Worm (Caenorhabditis elegans) whole organism, late embryonic: ENCODE measurements around the gene snt-7.

Experiments
- ama-1 ChIP-seq: fragments of 150-350 bp; optimal IDR thresholded peaks from 2 replicates; lab custom pipeline; 2014
- ceh-9 ChIP-seq: sonication (generic microtip); optimal IDR thresholded peaks from 2 replicates; lab custom pipeline; 2016; ENCODE audit warnings: mild to moderate bottlenecking, missing genetic modification characterization, inconsistent platforms, missing compliant biosample characterization
- fkh-10 ChIP-seq: fragments of 150-350 bp; optimal IDR thresholded peaks from 2 replicates; lab custom pipeline; 2014; ENCODE audit warnings: missing biosample characterization, missing genetic modification reagents, missing genetic modification characterization
- hlh-13 ChIP-seq: fragments of 200-800 bp; sonication (Bioruptor generic); optimal IDR thresholded peaks from 2 replicates; lab custom pipeline; 2018; ENCODE audit warnings: mild to moderate bottlenecking, missing genetic modification characterization, missing compliant biosample characterization
- nhr-11 ChIP-seq: fragments of 150-350 bp; optimal IDR thresholded peaks from 2 replicates; lab custom pipeline; 2014; ENCODE audit warnings: missing biosample characterization, missing genetic modification characterization

DNA sequence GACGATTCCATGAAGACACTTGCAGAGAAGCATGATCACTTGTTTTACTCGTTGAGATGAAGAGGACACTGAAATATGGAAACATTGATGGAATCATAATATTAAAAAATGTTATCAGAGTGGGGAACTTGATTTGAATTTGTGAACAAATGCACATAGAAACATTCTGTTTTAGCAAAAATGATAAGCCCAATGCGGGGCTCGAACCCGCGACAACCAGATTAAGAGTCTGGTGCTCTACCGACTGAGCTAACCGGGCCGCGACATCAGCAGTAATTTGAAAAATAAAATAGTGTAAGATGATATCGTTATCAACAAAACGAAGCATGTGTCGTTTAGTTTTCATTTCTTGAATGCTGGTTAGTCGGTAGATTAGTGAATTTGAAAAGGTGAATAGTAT lies 42.2 kb upstream of the snt-7 start:
- no peak for TF ChIP-seq fkh-10 (GFP tag; lab: Kevin White, UChicago)
- no peak for TF ChIP-seq ama-1 (lab: Kevin White, UChicago)
- TF ChIP-seq nhr-11 (tag; lab: Kevin White, UChicago): no peak
- no peak for TF ChIP-seq ceh-9 (tag; lab: Kevin White, UChicago)
- TF ChIP-seq hlh-13: no peak
